Fruit fly (Drosophila melanogaster) whole organism, embryonic: Measurements from ENCODE around the gene CG31798.

Experiments
- Bgb ChIP-seq: fragments of 200-800 bp; sonication (Bioruptor generic); IDR thresholded peaks from 2 replicates; pipeline ENCODE4 v1.3.6; 2022; ENCODE audit warnings: missing biosample characterization, missing genetic modification characterization; ENCODE audit not compliant: partially characterized antibody
- CG1024 ChIP-seq: fragments of 200-800 bp; sonication (Bioruptor generic); IDR thresholded peaks from 2 replicates; pipeline ENCODE4 v1.3.6; 2022; ENCODE audit warnings: missing biosample characterization, missing genetic modification characterization
- CG10431 ChIP-seq: fragments of 200-800 bp; sonication (Bioruptor generic); optimal IDR thresholded peaks from 3 replicates; lab custom pipeline; 2018; ENCODE audit warnings: missing biosample characterization, mild to moderate bottlenecking, missing genetic modification characterization
- CG12299 ChIP-seq: fragments of 200-800 bp; sonication (Bioruptor generic); optimal IDR thresholded peaks from 2 replicates; lab custom pipeline; 2018; ENCODE audit warnings: missing biosample characterization, mild to moderate bottlenecking, missing genetic modification characterization
- CG12769 ChIP-seq: fragments of 200-800 bp; sonication (Bioruptor generic); optimal IDR thresholded peaks from 2 replicates; lab custom pipeline; 2019; ENCODE audit warnings: missing biosample characterization, mild to moderate bottlenecking, missing genetic modification characterization, moderate library complexity
- CG15011 ChIP-seq: fragments of 200-800 bp; sonication (Bioruptor generic); optimal IDR thresholded peaks from 3 replicates; lab custom pipeline; 2018; ENCODE audit warnings: missing biosample characterization, mild to moderate bottlenecking, missing genetic modification characterization
- CG15479 ChIP-seq: fragments of 200-800 bp; sonication (Bioruptor generic); optimal IDR thresholded peaks from 3 replicates; lab custom pipeline; 2019; ENCODE audit warnings: missing biosample characterization, mild to moderate bottlenecking, missing genetic modification characterization, moderate library complexity
- CG15514 ChIP-seq: fragments of 200-800 bp; sonication (Bioruptor generic); optimal IDR thresholded peaks from 3 replicates; lab custom pipeline; 2017; ENCODE audit warnings: missing biosample characterization, missing genetic modification characterization, mild to moderate bottlenecking, moderate library complexity, missing genetic modification reagents
- CG16815 ChIP-seq: fragments of 200-800 bp; sonication (Bioruptor generic); optimal IDR thresholded peaks from 3 replicates; lab custom pipeline; 2017; ENCODE audit warnings: missing biosample characterization, mild to moderate bottlenecking, missing genetic modification characterization
- CG17359 ChIP-seq: fragments of 200-800 bp; sonication (Bioruptor generic); optimal IDR thresholded peaks from 3 replicates; lab custom pipeline; 2018; ENCODE audit warnings: missing biosample characterization, mild to moderate bottlenecking, missing genetic modification characterization, moderate library complexity
- CG17829 ChIP-seq: fragments of 200-800 bp; optimal IDR thresholded peaks from 2 replicates; lab custom pipeline; 2019; ENCODE audit warnings: missing biosample characterization, mild to moderate bottlenecking, missing genetic modification characterization, moderate library complexity
- CG32772 ChIP-seq: fragments of 200-800 bp; sonication (Bioruptor generic); IDR thresholded peaks from 2 replicates; pipeline ENCODE4 v1.3.6; 2022; ENCODE audit warnings: missing biosample characterization, missing genetic modification characterization
- CG3726 ChIP-seq: fragments of 200-800 bp; sonication (Bioruptor generic); IDR thresholded peaks from 3 replicates; pipeline ENCODE4, ENCODE4 v1.3.6; 2022; ENCODE audit warnings: missing biosample characterization, missing genetic modification characterization
- CG43689 ChIP-seq: fragments of 200-800 bp; sonication (Bioruptor generic); IDR thresholded peaks from 2 replicates; pipeline ENCODE4 v1.3.6; 2022; ENCODE audit warnings: missing biosample characterization, missing genetic modification characterization
- CG4404 ChIP-seq: fragments of 200-800 bp; sonication (Bioruptor generic); IDR thresholded peaks from 2 replicates; pipeline ENCODE4 v1.3.6; 2022; ENCODE audit warnings: missing biosample characterization, missing genetic modification characterization
- CG5180 ChIP-seq: fragments of 200-800 bp; sonication (Bioruptor generic); optimal IDR thresholded peaks from 3 replicates; lab custom pipeline; 2017; ENCODE audit warnings: missing biosample characterization, missing genetic modification characterization, mild to moderate bottlenecking, moderate library complexity, missing genetic modification reagents
- CG5245 ChIP-seq: fragments of 200-800 bp; sonication (Bioruptor generic); optimal IDR thresholded peaks from 3 replicates; lab custom pipeline; 2016; ENCODE audit warnings: missing biosample characterization, missing genetic modification characterization
- CG5953 ChIP-seq: fragments of 200-800 bp; sonication (Bioruptor generic); IDR thresholded peaks from 2 replicates; pipeline ENCODE4 v1.3.6; 2022; ENCODE audit warnings: missing biosample characterization, missing genetic modification characterization
- CG6254 ChIP-seq: fragments of 200-800 bp; sonication (Bioruptor generic); optimal IDR thresholded peaks from 3 replicates; lab custom pipeline; 2017; ENCODE audit warnings: mild to moderate bottlenecking, missing biosample characterization, missing genetic modification reagents, missing genetic modification characterization
- CG6813 ChIP-seq: fragments of 200-800 bp; sonication (Bioruptor generic); optimal IDR thresholded peaks from 2 replicates; lab custom pipeline; 2017; ENCODE audit warnings: missing biosample characterization, missing genetic modification characterization, mild to moderate bottlenecking, moderate library complexity, missing genetic modification reagents
- CG7786 ChIP-seq: fragments of 200-800 bp; sonication (Bioruptor generic); optimal IDR thresholded peaks from 2 replicates; lab custom pipeline; 2016; ENCODE audit warnings: missing biosample characterization, missing genetic modification characterization
- CG8924 ChIP-seq: fragments of 200-800 bp; optimal IDR thresholded peaks from 3 replicates; lab custom pipeline; 2019; ENCODE audit warnings: missing biosample characterization, mild to moderate bottlenecking, missing genetic modification characterization, moderate library complexity
- CG9932 ChIP-seq: fragments of 200-800 bp; sonication (Bioruptor generic); IDR thresholded peaks from 2 replicates; pipeline ENCODE4 v1.3.6; 2022; ENCODE audit warnings: missing biosample characterization, missing genetic modification characterization
- CTCF ChIP-seq: fragments of 200-800 bp; sonication (Bioruptor generic); optimal IDR thresholded peaks from 2 replicates; lab custom pipeline; 2017; ENCODE audit warnings: missing biosample characterization, mild to moderate bottlenecking, missing genetic modification characterization, moderate library complexity
- Dad ChIP-seq: fragments of 200-800 bp; sonication (Bioruptor generic); optimal IDR thresholded peaks from 3 replicates; lab custom pipeline; 2016; ENCODE audit warnings: missing biosample characterization, missing genetic modification characterization
- Ets65A ChIP-seq: fragments of 200-800 bp; sonication (Bioruptor generic); peaks from one replicate; lab custom pipeline; 2016; ENCODE audit warnings: missing biosample characterization, missing genetic modification characterization
- HLH4C ChIP-seq: fragments of 200-800 bp; sonication (Bioruptor generic); IDR thresholded peaks from 3 replicates; pipeline ENCODE4 v1.3.6; 2022; ENCODE audit warnings: missing biosample characterization, missing genetic modification characterization; ENCODE audit not compliant: partially characterized antibody
- HmgD ChIP-seq: fragments of 200-800 bp; sonication (Bioruptor generic); optimal IDR thresholded peaks from 3 replicates; lab custom pipeline; 2016; ENCODE audit warnings: missing biosample characterization, missing genetic modification characterization
- Mad ChIP-seq: fragments of 200-800 bp; sonication (Bioruptor generic); optimal IDR thresholded peaks from 2 replicates; lab custom pipeline; 2016; ENCODE audit warnings: missing biosample characterization, missing genetic modification characterization
- Meics ChIP-seq: fragments of 200-800 bp; sonication (Bioruptor generic); optimal IDR thresholded peaks from 2 replicates; lab custom pipeline; 2017; ENCODE audit warnings: missing biosample characterization, mild to moderate bottlenecking, missing genetic modification characterization
- Neu2 ChIP-seq: fragments of 200-800 bp; sonication (Bioruptor generic); optimal IDR thresholded peaks from 3 replicates; lab custom pipeline; 2016; ENCODE audit warnings: missing biosample characterization, missing genetic modification characterization, borderline replicate concordance
- Rfx ChIP-seq: fragments of 200-800 bp; sonication (Bioruptor generic); IDR thresholded peaks from 2 replicates; pipeline ENCODE4 v1.3.6; 2022; ENCODE audit warnings: missing biosample characterization, missing genetic modification characterization
- Rx ChIP-seq: fragments of 200-800 bp; sonication (Bioruptor generic); IDR thresholded peaks from 2 replicates; pipeline ENCODE4 v1.3.6; 2022; ENCODE audit warnings: missing biosample characterization, missing genetic modification characterization
- abd-A ChIP-seq: fragments of 200-800 bp; sonication (Bioruptor generic); optimal IDR thresholded peaks from 3 replicates; lab custom pipeline; 2019; ENCODE audit warnings: missing biosample characterization, mild to moderate bottlenecking, missing genetic modification characterization, moderate library complexity
- ara ChIP-seq: fragments of 200-800 bp; sonication (Bioruptor generic); IDR thresholded peaks from 2 replicates; pipeline ENCODE4 v1.3.6; 2022; ENCODE audit warnings: missing biosample characterization, missing genetic modification characterization
- ase ChIP-seq: fragments of 200-800 bp; sonication (Bioruptor generic); IDR thresholded peaks from 3 replicates; pipeline ENCODE4 v1.3.6; 2022; ENCODE audit warnings: missing biosample characterization, missing genetic modification characterization
- btn ChIP-seq: fragments of 200-800 bp; sonication (Bioruptor generic); optimal IDR thresholded peaks from 2 replicates; lab custom pipeline; 2016; ENCODE audit warnings: missing biosample characterization, missing genetic modification characterization
- corto ChIP-seq: fragments of 200-800 bp; sonication (Bioruptor generic); optimal IDR thresholded peaks from 2 replicates; lab custom pipeline; 2016; ENCODE audit warnings: missing biosample characterization, mild to moderate bottlenecking, missing genetic modification characterization, moderate library complexity
- disco-r ChIP-seq: fragments of 200-800 bp; sonication (Bioruptor generic); optimal IDR thresholded peaks from 2 replicates; lab custom pipeline; 2016; ENCODE audit warnings: missing biosample characterization, missing genetic modification characterization
- en ChIP-seq: fragments of 200-800 bp; sonication (Bioruptor generic); optimal IDR thresholded peaks from 2 replicates; lab custom pipeline; 2016; ENCODE audit warnings: missing biosample characterization, missing genetic modification characterization
- gt ChIP-seq: fragments of 200-800 bp; sonication (Bioruptor generic); IDR thresholded peaks from 2 replicates; pipeline ENCODE4 v1.3.6; 2022; ENCODE audit warnings: missing biosample characterization, missing genetic modification characterization
- ham ChIP-seq: fragments of 200-800 bp; sonication (Bioruptor generic); IDR thresholded peaks from 2 replicates; pipeline ENCODE4 v1.3.6; 2022; ENCODE audit warnings: missing biosample characterization, missing genetic modification characterization
- otp ChIP-seq: fragments of 200-800 bp; sonication (Bioruptor generic); IDR thresholded peaks from 3 replicates; pipeline ENCODE4, ENCODE4 v1.3.6; 2022; ENCODE audit warnings: missing biosample characterization, missing genetic modification characterization
- peb ChIP-seq: fragments of 200-800 bp; sonication (Bioruptor generic); IDR thresholded peaks from 2 replicates; pipeline ENCODE4 v1.3.6; 2022; ENCODE audit warnings: missing biosample characterization, missing genetic modification characterization
- pfk ChIP-seq: fragments of 200-800 bp; sonication (Bioruptor generic); optimal IDR thresholded peaks from 2 replicates; lab custom pipeline; 2018; ENCODE audit warnings: missing biosample characterization, mild to moderate bottlenecking, missing genetic modification characterization, moderate library complexity
- pho ChIP-seq: fragments of 200-800 bp; sonication (Bioruptor generic); optimal IDR thresholded peaks from 2 replicates; lab custom pipeline; 2016; ENCODE audit warnings: missing biosample characterization, missing genetic modification characterization
- sens-2 ChIP-seq: fragments of 200-800 bp; sonication (Bioruptor generic); IDR thresholded peaks from 2 replicates; pipeline ENCODE4 v1.3.6; 2022; ENCODE audit warnings: missing biosample characterization, missing genetic modification characterization
- sim ChIP-seq: fragments of 200-800 bp; sonication (Bioruptor generic); IDR thresholded peaks from 2 replicates; pipeline ENCODE4 v1.3.6; 2022; ENCODE audit warnings: missing biosample characterization, missing genetic modification characterization
- sima ChIP-seq: fragments of 200-800 bp; sonication (Bioruptor generic); optimal IDR thresholded peaks from 2 replicates; lab custom pipeline; 2016; ENCODE audit warnings: missing biosample characterization, missing genetic modification characterization
- tap ChIP-seq: fragments of 200-800 bp; optimal IDR thresholded peaks from 3 replicates; lab custom pipeline; 2019; ENCODE audit warnings: missing biosample characterization, mild to moderate bottlenecking, missing genetic modification characterization, moderate library complexity
- tin ChIP-seq: fragments of 200-800 bp; sonication (Bioruptor generic); optimal IDR thresholded peaks from 3 replicates; lab custom pipeline; 2016; ENCODE audit warnings: missing biosample characterization, missing genetic modification characterization
- vvl ChIP-seq: fragments of 200-800 bp; sonication (Bioruptor generic); IDR thresholded peaks from 2 replicates; pipeline ENCODE4 v1.3.6; 2022; ENCODE audit warnings: missing biosample characterization, missing genetic modification characterization

The CG31798 gene

dm6 chr2L:19376145-19376544, 17.8 kb upstream of the CG31798 start (continued):
- TF ChIP-seq Meics (no peak), CG3726 (0 out of 3 replicates have a peak, but pooled peaks have one; percentile 23), sim (0 out of 2 replicates have a peak, but pooled peaks have one; percentile 33), en (GFP tag; lab: Kevin White, UChicago) (no peak), CG8924 (tag; lab: Kevin White, UChicago) (peak; percentile 26), CG6813 (GFP tag; lab: Kevin White, UChicago) (no peak), sens-2 (no peak), CG1024 (0 out of 2 replicates have a peak, but pooled peaks have one; percentile 23), Mad (no peak), HmgD (GFP tag; lab: Kevin White, UChicago) (no peak), CG10431 (GFP tag; lab: Kevin White, UChicago) (no peak), btn (GFP tag; lab: Kevin White, UChicago) (no peak), Bgb (no peak), tin (peak; percentile 7), Rx (peak; percentile 17; the same call in 1 of the 2 replicates), CG17359 (peak; percentile 20), Rfx (GFP tag; lab: Robert Waterston, UW) (no peak), CG43689 (GFP tag; lab: Robert Waterston, UW) (no peak), CG4404 (GFP tag; lab: Robert Waterston, UW) (peak; percentile 42; the same call in 1 of the 2 replicates), tap (tag; lab: Kevin White, UChicago) (peak; percentile 35), corto (GFP tag; lab: Kevin White, UChicago) (no peak), gt (GFP tag; lab: Robert Waterston, UW) (no peak), CTCF (GFP tag; lab: Kevin White, UChicago) (no peak), otp (GFP tag; lab: Robert Waterston, UW) (peak; percentile 64; the same call in 1 of the 3 replicates), peb (GFP tag; lab: Robert Waterston, UW) (no peak), pfk (no peak), ham (no peak), CG12299 (tag; lab: Kevin White, UChicago) (no peak), pho (no peak), CG9932 (GFP tag; lab: Robert Waterston, UW) (no peak), Neu2 (GFP tag; lab: Kevin White, UChicago) (peak; percentile 50), CG32772 (peak; percentile 14; the same call in 1 of the 2 replicates), CG5180 (no peak), CG15011 (no peak), CG7786 (GFP tag; lab: Kevin White, UChicago) (no peak), ara (peak; percentile 60; the same call in 1 of the 2 replicates), CG15514 (GFP tag; lab: Kevin White, UChicago) (no peak), disco-r (no peak), CG15479 (GFP tag; lab: Kevin White, UChicago) (no peak), abd-A (tag; lab: Kevin White, UChicago) (no peak), HLH4C (GFP tag; lab: Robert Waterston, UW) (no peak), CG17829 (tag; lab: Kevin White, UChicago) (peak; percentile 58), Dad (GFP tag; lab: Kevin White, UChicago) (no peak), ase (GFP tag; lab: Robert Waterston, UW) (no peak), CG5245 (GFP tag; lab: Kevin White, UChicago) (peak; percentile 18), CG12769 (tag; lab: Kevin White, UChicago) (no peak), CG5953 (no peak), CG16815 (GFP tag; lab: Kevin White, UChicago) (peak; percentile 25), vvl (GFP tag; lab: Robert Waterston, UW) (peak; percentile 58), Ets65A (GFP tag; lab: Kevin White, UChicago) (no peak), CG6254 (GFP tag; lab: Kevin White, UChicago) (peak; percentile 52), sima (GFP tag; lab: Kevin White, UChicago) (no peak)
